Worm (Caenorhabditis elegans): Measurements from ENCODE around the gene srt-67.

DNA sequence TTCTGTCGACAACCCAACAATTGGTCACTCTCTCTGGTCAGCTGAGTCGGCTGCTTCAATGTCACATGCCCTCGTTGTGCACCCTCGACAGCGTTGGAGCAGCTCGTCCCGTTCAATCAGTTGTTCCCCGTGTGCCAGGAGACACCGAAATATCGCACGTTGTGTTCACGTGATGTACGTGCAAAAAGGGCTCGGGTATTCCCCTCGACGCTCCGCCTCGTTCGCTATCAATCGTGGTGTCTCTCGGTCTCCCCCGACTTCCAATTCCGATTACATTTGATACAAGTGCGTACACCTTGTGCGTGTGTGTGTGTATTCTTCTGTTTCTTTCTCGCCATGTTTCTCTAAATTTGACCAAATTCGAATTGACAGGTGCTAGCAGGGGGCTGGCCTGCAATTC, 14.2 kb upstream of the srt-67 start:
- TF ChIP-seq vab-15 (tag; optimal IDR thresholded peaks at IDR 0.05) (no peak), nhr-11 (tag; optimal IDR thresholded peaks at IDR 0.05) (no peak), dpl-1 (GFP tag; optimal IDR thresholded peaks at IDR 0.05) (peak; percentile 16 to 41 (median 23)), zag-1 (tag; optimal IDR thresholded peaks at IDR 0.05) (no peak), egl-13 (tag; optimal IDR thresholded peaks at IDR 0.05) (no peak), ceh-82 (tag; optimal IDR thresholded peaks at IDR 0.05) (no peak), unc-130 (tag; optimal IDR thresholded peaks at IDR 0.05) (peak; percentile 16), skn-1 (tag; optimal IDR thresholded peaks at IDR 0.05) (peak; percentile 10), unc-62 (GFP tag; optimal IDR thresholded peaks at IDR 0.05) (no peak), unc-30 (tag; optimal IDR thresholded peaks at IDR 0.05) (no peak), efl-1 (optimal IDR thresholded peaks at IDR 0.05) (peak; percentile 41 to 45), efl-1 (GFP tag; optimal IDR thresholded peaks at IDR 0.05 in 1 of 2) (peak; percentile 43 to 94)

Data from whole organism, L1 larva.